Fruit fly (Drosophila melanogaster): ENCODE measurements around the gene CG11696.

The CG11696 gene

dm6 chrX:11528026-11528702 is 45.4 kb upstream of the CG11696 start (continued):
- TF ChIP-seq CG1647 (GFP tag; optimal IDR thresholded peaks at IDR 0.05), result peak; percentile 55
- peak; percentile 63; the same call in 1 of the 2 replicates for TF ChIP-seq Ada2b (GFP tag; IDR thresholded peaks at IDR 0.05)
- TF ChIP-seq ewg (GFP tag; optimal IDR thresholded peaks at IDR 0.05), result peak; percentile 65
- no peak for TF ChIP-seq Dbx (GFP tag; IDR thresholded peaks at IDR 0.05)
- peak; percentile 77 for TF ChIP-seq HLH3B (GFP tag; IDR thresholded peaks at IDR 0.05)
- TF ChIP-seq CkIIα-i1 (GFP tag; IDR thresholded peaks at IDR 0.05), result no peak
- TF ChIP-seq chif (GFP tag; optimal IDR thresholded peaks at IDR 0.05), result peak; percentile 61 to 72
- no peak for TF ChIP-seq CG16813 (GFP tag; IDR thresholded peaks at IDR 0.05; ENCODE audit: partially characterized antibody)
- peak; percentile 12 for TF ChIP-seq caup (GFP tag; optimal IDR thresholded peaks at IDR 0.05; ENCODE audit: severe bottlenecking)
- peak; percentile 87 for TF ChIP-seq gcm (GFP tag; optimal IDR thresholded peaks at IDR 0.05)
- peak; percentile 72 for TF ChIP-seq zen (tag; optimal IDR thresholded peaks at IDR 0.05)
- peak; percentile 39 for TF ChIP-seq stwl (tag; optimal IDR thresholded peaks at IDR 0.05)
- peak; percentile 6 for TF ChIP-seq slou (GFP tag; optimal IDR thresholded peaks at IDR 0.05)
- peak; percentile 22 for TF ChIP-seq nau (GFP tag; optimal IDR thresholded peaks at IDR 0.05)
- peak; percentile 80 for TF ChIP-seq CG10431 (GFP tag; optimal IDR thresholded peaks at IDR 0.05)
- peak; percentile 64 for TF ChIP-seq CG1233 (GFP tag; optimal IDR thresholded peaks at IDR 0.05)
- no peak for TF ChIP-seq Adf1 (GFP tag; IDR thresholded peaks at IDR 0.05)
- peak; percentile 77 for TF ChIP-seq CG1602 (GFP tag; optimal IDR thresholded peaks at IDR 0.05)
- TF ChIP-seq CG17912 (GFP tag; optimal IDR thresholded peaks at IDR 0.05), result no peak
- TF ChIP-seq hkb (optimal IDR thresholded peaks at IDR 0.05), result no peak
- TF ChIP-seq hkb (GFP tag; IDR thresholded peaks at IDR 0.05), result peak; percentile 79
- TF ChIP-seq CG17829 (tag; optimal IDR thresholded peaks at IDR 0.05), result peak; percentile 91
- peak; percentile 63 for TF ChIP-seq run (tag; optimal IDR thresholded peaks at IDR 0.05)
- peak in 1 of 2 experiments; percentile 81 for TF ChIP-seq Eip74EF (GFP tag; optimal IDR thresholded peaks at IDR 0.05)
- TF ChIP-seq kay (GFP tag; optimal IDR thresholded peaks at IDR 0.05), result peak; percentile 61
- TF ChIP-seq NC2α (GFP tag; optimal IDR thresholded peaks at IDR 0.05), result no peak
- TF ChIP-seq H2.0 (GFP tag; IDR thresholded peaks at IDR 0.05), result peak; percentile 65
- TF ChIP-seq CG1792 (GFP tag; optimal IDR thresholded peaks at IDR 0.05), result no peak
- peak; percentile 59 for TF ChIP-seq wor (GFP tag; IDR thresholded peaks at IDR 0.05)
- peak; percentile 74 for TF ChIP-seq CG7357 (GFP tag; IDR thresholded peaks at IDR 0.05)
- peak; percentile 53 for TF ChIP-seq CG18599 (GFP tag; optimal IDR thresholded peaks at IDR 0.05)
- no peak for TF ChIP-seq CG42726 (GFP tag; IDR thresholded peaks at IDR 0.05; ENCODE audit: partially characterized antibody)
- TF ChIP-seq Fer1 (GFP tag; optimal IDR thresholded peaks at IDR 0.05), result peak; percentile 32
- 0 out of 2 replicates have a peak, but pooled peaks have one; percentile 12 for TF ChIP-seq bowl (GFP tag; IDR thresholded peaks at IDR 0.05)
- peak; percentile 84 for TF ChIP-seq kni (GFP tag; optimal IDR thresholded peaks at IDR 0.05)
- no peak for TF ChIP-seq Elba2 (GFP tag; optimal IDR thresholded peaks at IDR 0.05)
- TF ChIP-seq NK7.1 (GFP tag; optimal IDR thresholded peaks at IDR 0.05), result no peak
- peak; percentile 79 for TF ChIP-seq Drgx (GFP tag; IDR thresholded peaks at IDR 0.05)
- peak; percentile 52; the same call in 1 of the 2 replicates for TF ChIP-seq ap (GFP tag; IDR thresholded peaks at IDR 0.05)
- peak; percentile 49 for TF ChIP-seq CG3065 (GFP tag; optimal IDR thresholded peaks at IDR 0.05)
- no peak for TF ChIP-seq zf30C (GFP tag; optimal IDR thresholded peaks at IDR 0.05)
- TF ChIP-seq CG4328 (GFP tag; optimal IDR thresholded peaks at IDR 0.05), result peak; percentile 61
- TF ChIP-seq Hsf (GFP tag; optimal IDR thresholded peaks at IDR 0.05), result peak; percentile 47
- TF ChIP-seq knrl (GFP tag; IDR thresholded peaks at IDR 0.05; ENCODE audit: partially characterized antibody), result no peak
- TF ChIP-seq CG32532 (GFP tag; IDR thresholded peaks at IDR 0.05), result peak; percentile 38; the same call in 1 of the 2 replicates
- 0 out of 2 replicates have a peak, but pooled peaks have one; percentile 29 for TF ChIP-seq toy (GFP tag; IDR thresholded peaks at IDR 0.05)
- no peak for TF ChIP-seq Scr (GFP tag; IDR thresholded peaks at IDR 0.05; ENCODE audit: partially characterized antibody)
- peak; percentile 88 for TF ChIP-seq CG11695 (GFP tag; IDR thresholded peaks at IDR 0.05)
- peak; percentile 68 for TF ChIP-seq CG30431 (GFP tag; optimal IDR thresholded peaks at IDR 0.05)

Measured in whole organism, embryonic.